Fruit fly (Drosophila melanogaster): ENCODE data around the gene cyst.
A peak's percentile ranks its signal among the peaks of the same experiment; 100 is the strongest.

The cyst gene

DNA sequence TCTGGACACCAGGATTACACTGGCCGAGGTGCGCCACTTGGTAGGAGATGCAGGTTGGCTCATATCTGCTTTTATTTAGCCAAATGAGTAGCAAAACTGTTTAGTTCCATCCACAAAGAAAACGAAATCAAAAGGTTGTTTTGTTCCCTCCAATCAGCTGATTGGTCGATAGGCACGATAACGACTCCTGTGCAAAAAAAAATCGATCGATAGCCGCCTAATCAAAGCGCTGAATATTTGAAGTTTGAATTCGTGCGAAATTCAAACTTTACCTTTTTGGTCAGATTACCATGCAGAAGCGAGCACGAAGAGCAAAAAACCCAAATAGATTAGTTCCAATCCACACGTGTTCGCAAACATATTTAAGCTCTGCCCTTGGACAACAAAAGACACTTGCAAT, 24.0 kb downstream of the cyst start, which contains the start of the genes CG10195 and CG13084 (continued):
- TF ChIP-seq Deaf1 (tag; optimal IDR thresholded peaks at IDR 0.05) (no peak), CG3407 (GFP tag; optimal IDR thresholded peaks at IDR 0.05) (no peak), Gsc (GFP tag; IDR thresholded peaks at IDR 0.05) (no peak), CG7928 (GFP tag; optimal IDR thresholded peaks at IDR 0.05) (no peak), pfk (GFP tag; optimal IDR thresholded peaks at IDR 0.05) (no peak), disco-r (GFP tag; optimal IDR thresholded peaks at IDR 0.05) (no peak), CG12071 (GFP tag; optimal IDR thresholded peaks at IDR 0.05) (no peak), run (tag; optimal IDR thresholded peaks at IDR 0.05) (no peak), ato (GFP tag; IDR thresholded peaks at IDR 0.05; ENCODE audit: partially characterized antibody) (0 out of 2 replicates have a peak, but pooled peaks have one; percentile 34), CG8388 (GFP tag; optimal IDR thresholded peaks at IDR 0.05) (no peak), Sin3A (optimal IDR thresholded peaks at IDR 0.05) (no peak), al (GFP tag; IDR thresholded peaks at IDR 0.05) (no peak), kay (GFP tag; optimal IDR thresholded peaks at IDR 0.05) (no peak), lbe (GFP tag; optimal IDR thresholded peaks at IDR 0.05) (no peak), CG15696 (tag; optimal IDR thresholded peaks at IDR 0.05) (no peak), ATbp (GFP tag; optimal IDR thresholded peaks at IDR 0.05) (no peak), crol (GFP tag; IDR thresholded peaks at IDR 0.05) (no peak), Dll (GFP tag; IDR thresholded peaks at IDR 0.05; ENCODE audit: partially characterized antibody) (peak; percentile 63; the same call in 3 of the 4 replicates), NC2β (GFP tag; optimal IDR thresholded peaks at IDR 0.05) (no peak), dpn (GFP tag; optimal IDR thresholded peaks at IDR 0.05) (no peak), CG11504 (tag; optimal IDR thresholded peaks at IDR 0.05) (no peak), bbx (GFP tag; IDR thresholded peaks at IDR 0.05; ENCODE audit: partially characterized antibody) (peak; percentile 62; the same call in 1 of the 2 replicates), CG14710 (tag; optimal IDR thresholded peaks at IDR 0.05) (no peak), CG14441 (GFP tag; IDR thresholded peaks at IDR 0.05) (no peak), Side (GFP tag; optimal IDR thresholded peaks at IDR 0.05) (no peak), CG4282 (GFP tag; optimal IDR thresholded peaks at IDR 0.05) (no peak), CG7839 (tag; optimal IDR thresholded peaks at IDR 0.05) (no peak), CG13775 (GFP tag; optimal IDR thresholded peaks at IDR 0.05) (no peak), Bgb (GFP tag; IDR thresholded peaks at IDR 0.05; ENCODE audit: partially characterized antibody) (peak; percentile 27; the same call in 1 of the 2 replicates), CG14014 (GFP tag; IDR thresholded peaks at IDR 0.05) (no peak), CG32767 (GFP tag; IDR thresholded peaks at IDR 0.05) (no peak), CG9876 (GFP tag; optimal IDR thresholded peaks at IDR 0.05) (no peak), CG11696 (GFP tag; IDR thresholded peaks at IDR 0.05) (no peak), dm (GFP tag; optimal IDR thresholded peaks at IDR 0.05) (no peak), Hmr (GFP tag; optimal IDR thresholded peaks at IDR 0.05) (no peak), CG12104 (GFP tag; optimal IDR thresholded peaks at IDR 0.05) (no peak), CG8478 (optimal IDR thresholded peaks at IDR 0.05) (no peak), Med (GFP tag) (no peak), Lhr (GFP tag; optimal IDR thresholded peaks at IDR 0.05) (no peak), CG16815 (GFP tag; optimal IDR thresholded peaks at IDR 0.05) (no peak), sr (GFP tag; IDR thresholded peaks at IDR 0.05) (no peak), z (GFP tag; IDR thresholded peaks at IDR 0.05) (no peak), slou (GFP tag; optimal IDR thresholded peaks at IDR 0.05) (no peak), Oli (tag; optimal IDR thresholded peaks at IDR 0.05) (no peak), fu2 (GFP tag; optimal IDR thresholded peaks at IDR 0.05) (no peak), gem (tag; optimal IDR thresholded peaks at IDR 0.05) (no peak), Hmx (GFP tag; optimal IDR thresholded peaks at IDR 0.05) (no peak)
